Fruit fly (Drosophila melanogaster): Measurements from ENCODE around the gene CG4686.
A peak's percentile ranks its signal among the peaks of the same experiment; 100 is the strongest.

The CG4686 gene

DNA sequence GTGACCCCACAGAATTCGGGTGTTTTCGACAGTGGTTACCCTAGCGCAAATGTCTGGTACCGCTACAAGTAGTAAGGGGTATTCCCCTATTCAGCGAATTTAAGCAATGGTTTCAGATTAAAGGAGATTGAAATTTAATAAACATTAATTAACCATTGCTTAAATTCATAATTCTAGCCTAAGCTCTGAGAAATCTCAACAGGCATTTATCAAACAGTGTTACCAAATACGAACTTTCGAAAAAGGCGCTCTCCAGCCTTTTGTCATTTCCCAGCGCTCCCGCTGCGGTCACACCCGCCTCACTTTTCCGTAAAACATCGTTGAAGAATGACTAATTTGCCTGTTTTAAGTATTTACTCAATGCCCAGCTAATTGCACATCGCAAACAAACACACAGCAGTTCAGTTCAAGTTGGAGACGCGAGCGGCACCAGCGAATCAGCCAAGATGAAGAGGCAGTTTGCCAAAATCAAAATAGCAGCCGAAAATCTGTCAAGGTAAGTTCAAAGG lies 40.6 kb downstream of the CG4686 start, which contains the start of the genes Surf6 and RhoGAP92B (continued):
- no peak for TF ChIP-seq CG11456 (GFP tag; IDR thresholded peaks at IDR 0.05)
- TF ChIP-seq wdn (GFP tag; IDR thresholded peaks at IDR 0.05) = no peak
- peak; percentile 4 for TF ChIP-seq Spps (tag; optimal IDR thresholded peaks at IDR 0.05)
- TF ChIP-seq CG3281 (GFP tag; optimal IDR thresholded peaks at IDR 0.05) = peak; percentile 73
- TF ChIP-seq emc (GFP tag; optimal IDR thresholded peaks at IDR 0.05) = no peak
- peak; percentile 94 for TF ChIP-seq CG9797 (GFP tag; optimal IDR thresholded peaks at IDR 0.05)
- TF ChIP-seq CG7745 (tag; optimal IDR thresholded peaks at IDR 0.05) = no peak
- peak; percentile 67 for TF ChIP-seq CG2712 (tag; optimal IDR thresholded peaks at IDR 0.05)
- TF ChIP-seq Abd-B (GFP tag; optimal IDR thresholded peaks at IDR 0.05) = no peak
- TF ChIP-seq GATAe (GFP tag; conservative IDR thresholded peaks at IDR 0.05) = no peak
- no peak for TF ChIP-seq CG7372 (GFP tag; IDR thresholded peaks at IDR 0.05)
- no peak for TF ChIP-seq nerfin-2 (GFP tag; IDR thresholded peaks at IDR 0.05; ENCODE audit: partially characterized antibody)
- 0 out of 2 replicates have a peak, but pooled peaks have one; percentile 20 for TF ChIP-seq ssp (GFP tag; IDR thresholded peaks at IDR 0.05)
- peak; percentile 49 for TF ChIP-seq CG4424 (GFP tag; optimal IDR thresholded peaks at IDR 0.05)
- peak; percentile 24 for TF ChIP-seq Six4 (GFP tag; optimal IDR thresholded peaks at IDR 0.05)
- peak; percentile 45; the same call in 1 of the 2 replicates for TF ChIP-seq CG14014 (GFP tag; IDR thresholded peaks at IDR 0.05)
- TF ChIP-seq CG8388 (GFP tag; optimal IDR thresholded peaks at IDR 0.05) = no peak
- TF ChIP-seq corto (GFP tag; optimal IDR thresholded peaks at IDR 0.05) = no peak
- TF ChIP-seq Dll (GFP tag; IDR thresholded peaks at IDR 0.05; ENCODE audit: partially characterized antibody) = peak; percentile 42; the same call in 2 of the 4 replicates
- TF ChIP-seq Nf-YB (GFP tag; optimal IDR thresholded peaks at IDR 0.05) = peak; percentile 33
- peak; percentile 77 for TF ChIP-seq CG10267 (tag; optimal IDR thresholded peaks at IDR 0.05)
- TF ChIP-seq CG30403 (GFP tag; optimal IDR thresholded peaks at IDR 0.05) = peak; percentile 43
- no peak for TF ChIP-seq br (optimal IDR thresholded peaks at IDR 0.05)
- no peak for TF ChIP-seq CG4404 (GFP tag; IDR thresholded peaks at IDR 0.05)
- TF ChIP-seq ac (GFP tag; optimal IDR thresholded peaks at IDR 0.05) = no peak
- no peak for TF ChIP-seq CG5180 (GFP tag; optimal IDR thresholded peaks at IDR 0.05)
- TF ChIP-seq ftz-f1 (GFP tag; optimal IDR thresholded peaks at IDR 0.05) = peak; percentile 51
- TF ChIP-seq sens-2 (GFP tag; IDR thresholded peaks at IDR 0.05) = no peak
- TF ChIP-seq CG11504 (tag; optimal IDR thresholded peaks at IDR 0.05) = peak; percentile 69
- no peak for TF ChIP-seq CG16815 (GFP tag; optimal IDR thresholded peaks at IDR 0.05)
- peak; percentile 4 for TF ChIP-seq CG8359 (GFP tag; optimal IDR thresholded peaks at IDR 0.05; ENCODE audit: borderline replicate concordance)
- TF ChIP-seq shn (GFP tag; optimal IDR thresholded peaks at IDR 0.05) = peak; percentile 24
- peak; percentile 10 for TF ChIP-seq CG12219 (GFP tag; optimal IDR thresholded peaks at IDR 0.05)
- peak; percentile 96 for TF ChIP-seq hkb (optimal IDR thresholded peaks at IDR 0.05)
- TF ChIP-seq hkb (GFP tag; IDR thresholded peaks at IDR 0.05) = peak; percentile 80
- TF ChIP-seq Sox102F (GFP tag; optimal IDR thresholded peaks at IDR 0.05) = no peak
- 0 out of 2 replicates have a peak, but pooled peaks have one; percentile 18 for TF ChIP-seq hbn (GFP tag; IDR thresholded peaks at IDR 0.05; ENCODE audit: partially characterized antibody)
- peak; percentile 64 for TF ChIP-seq CG4328 (GFP tag; optimal IDR thresholded peaks at IDR 0.05)
- peak; percentile 45 for TF ChIP-seq pum (GFP tag; optimal IDR thresholded peaks at IDR 0.05)
- peak; percentile 41 for TF ChIP-seq Deaf1 (tag; optimal IDR thresholded peaks at IDR 0.05)
- TF ChIP-seq so (GFP tag; IDR thresholded peaks at IDR 0.05) = peak; percentile 53; the same call in 1 of the 3 replicates
- TF ChIP-seq CG1024 (GFP tag; IDR thresholded peaks at IDR 0.05) = no peak
- TF ChIP-seq tx (GFP tag; optimal IDR thresholded peaks at IDR 0.05) = peak; percentile 19
- peak; percentile 27; the same call in 1 of the 2 replicates for TF ChIP-seq Drgx (GFP tag; IDR thresholded peaks at IDR 0.05)
- TF ChIP-seq kay (GFP tag; optimal IDR thresholded peaks at IDR 0.05) = peak; percentile 75
- no peak for TF ChIP-seq H2.0 (GFP tag; IDR thresholded peaks at IDR 0.05)
- peak; percentile 100 for TF ChIP-seq MESR4 (GFP tag; optimal IDR thresholded peaks at IDR 0.05)
- TF ChIP-seq chif (GFP tag; optimal IDR thresholded peaks at IDR 0.05) = peak in 1 of 2 experiments; percentile 62
- no peak for TF ChIP-seq D (optimal IDR thresholded peaks at IDR 0.05)
- TF ChIP-seq D (GFP tag; optimal IDR thresholded peaks at IDR 0.05) = peak; percentile 31
- TF ChIP-seq CG7556 (GFP tag; optimal IDR thresholded peaks at IDR 0.05) = peak; percentile 36

Data from whole organism, embryonic.